Worm (Caenorhabditis elegans) whole organism, L3 larva: Measurements from ENCODE around the gene cyp-43A1.

ENCODE experiments used
- ama-1 ChIP-seq: fragments of 150-350 bp; optimal IDR thresholded peaks from 2 replicates; lab custom pipeline; 2018
- ceh-28 ChIP-seq: fragments of 150-350 bp; optimal IDR thresholded peaks from 2 replicates; lab custom pipeline; 2014; ENCODE audit warnings: missing biosample characterization, missing genetic modification reagents, missing genetic modification characterization
- eor-1 ChIP-seq, 2 experiments: fragments of 150-350 bp; optimal IDR thresholded peaks; 2 replicates each; lab custom pipeline; 2014 to 2018; ENCODE audit warnings: missing biosample characterization in 2 of 2, missing genetic modification characterization in 2 of 2
- nhr-76 ChIP-seq: fragments of 150-350 bp; sonication (generic microtip); optimal IDR thresholded peaks from 5 replicates; lab custom pipeline; 2014; ENCODE audit warnings: missing biosample characterization, missing genetic modification characterization
- pqm-1 ChIP-seq: fragments of 150-350 bp; optimal IDR thresholded peaks from 2 replicates; lab custom pipeline; 2017; ENCODE audit warnings: missing biosample characterization, missing genetic modification characterization, inconsistent platforms
- tbx-2 ChIP-seq: sonication (generic microtip); optimal IDR thresholded peaks from 2 replicates; lab custom pipeline; 2016; ENCODE audit warnings: mild to moderate bottlenecking, missing genetic modification characterization, missing compliant biosample characterization

ce11 chrX:5724544-5724943 is 10.2 kb downstream of the cyp-43A1 start:
- no peak for TF ChIP-seq ceh-28
- TF ChIP-seq tbx-2 (tag; lab: Kevin White, UChicago): no peak
- TF ChIP-seq pqm-1: no peak
- no peak for TF ChIP-seq ama-1
- no peak for TF ChIP-seq nhr-76 (tag; lab: Kevin White, UChicago)
- TF ChIP-seq eor-1 (tag; optimal IDR thresholded peaks at IDR 0.05; lab: Kevin White, UChicago): no peak
